Fruit fly (Drosophila melanogaster): ENCODE data around the gene Mcm6.
A peak's percentile ranks its signal among the peaks of the same experiment; 100 is the strongest.

Gene Mcm6

DNA sequence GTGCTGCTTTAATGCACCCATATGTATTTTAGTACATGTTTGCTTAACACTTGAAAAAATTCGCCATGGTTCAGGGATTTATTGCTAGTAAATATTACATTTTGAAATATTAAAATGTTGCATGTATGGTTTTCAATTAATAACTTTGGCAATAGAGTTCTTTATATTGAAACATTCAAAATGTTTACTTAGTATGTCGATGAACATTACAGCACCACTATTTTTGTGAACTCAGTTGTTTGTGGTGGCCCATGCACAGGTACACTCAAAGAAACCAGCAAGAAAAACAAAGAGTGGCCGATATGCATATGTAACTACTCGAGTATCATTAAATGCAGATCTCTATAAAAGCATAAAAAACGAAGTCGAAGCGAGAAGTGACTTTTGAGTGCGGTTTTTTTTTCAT is 27.8 kb downstream of the Mcm6 start (continued):
- TF ChIP-seq unpg (GFP tag; optimal IDR thresholded peaks at IDR 0.05) (peak; percentile 72), fd64A (GFP tag; optimal IDR thresholded peaks at IDR 0.05) (peak; percentile 1), CG10565 (GFP tag; optimal IDR thresholded peaks at IDR 0.05) (no peak), CG3726 (GFP tag; IDR thresholded peaks at IDR 0.05) (0 out of 3 replicates have a peak, but pooled peaks have one; percentile 61), Mes4 (GFP tag; optimal IDR thresholded peaks at IDR 0.05) (peak; percentile 58), run (tag; optimal IDR thresholded peaks at IDR 0.05) (peak; percentile 54), dati (GFP tag; IDR thresholded peaks at IDR 0.05) (0 out of 2 replicates have a peak, but pooled peaks have one; percentile 15), CG10366 (GFP tag; IDR thresholded peaks at IDR 0.05) (peak; percentile 65), nerfin-1 (tag; optimal IDR thresholded peaks at IDR 0.05) (peak; percentile 75), CG11247 (GFP tag; IDR thresholded peaks at IDR 0.05) (no peak), ato (GFP tag; IDR thresholded peaks at IDR 0.05; ENCODE audit: partially characterized antibody) (no peak), CG14965 (GFP tag; optimal IDR thresholded peaks at IDR 0.05; ENCODE audit: borderline replicate concordance) (no peak), amos (GFP tag; IDR thresholded peaks at IDR 0.05; ENCODE audit: partially characterized antibody) (no peak), odd (GFP tag; optimal IDR thresholded peaks at IDR 0.05) (peak; percentile 28), CG7556 (GFP tag; optimal IDR thresholded peaks at IDR 0.05) (peak; percentile 59), gce (GFP tag; IDR thresholded peaks at IDR 0.05) (0 out of 3 replicates have a peak, but pooled peaks have one; percentile 56), CG30020 (tag; optimal IDR thresholded peaks at IDR 0.05) (peak; percentile 6), ham (GFP tag; IDR thresholded peaks at IDR 0.05) (no peak), NK7.1 (GFP tag; optimal IDR thresholded peaks at IDR 0.05) (peak; percentile 35), Dp (GFP tag; optimal IDR thresholded peaks at IDR 0.05) (no peak), sisA (GFP tag; IDR thresholded peaks at IDR 0.05) (peak; percentile 77), ftz-f1 (GFP tag; optimal IDR thresholded peaks at IDR 0.05) (no peak), dpn (GFP tag; optimal IDR thresholded peaks at IDR 0.05) (peak; percentile 56 to 63), insv (GFP tag; optimal IDR thresholded peaks at IDR 0.05) (no peak), Trl (optimal IDR thresholded peaks at IDR 0.05) (no peak), Trl (GFP tag; optimal IDR thresholded peaks at IDR 0.05) (peak; percentile 37), CG15696 (tag; optimal IDR thresholded peaks at IDR 0.05) (peak; percentile 72), Doc3 (GFP tag; IDR thresholded peaks at IDR 0.05; ENCODE audit: partially characterized antibody) (no peak), B-H1 (GFP tag; IDR thresholded peaks at IDR 0.05) (0 out of 3 replicates have a peak, but pooled peaks have one; percentile 24), hkb (optimal IDR thresholded peaks at IDR 0.05) (no peak), hkb (GFP tag; IDR thresholded peaks at IDR 0.05) (peak; percentile 78), Ptx1 (GFP tag; IDR thresholded peaks at IDR 0.05) (peak; percentile 81), CG34422 (GFP tag; IDR thresholded peaks at IDR 0.05) (peak; percentile 35; the same call in 1 of the 3 replicates), CG3065 (GFP tag; optimal IDR thresholded peaks at IDR 0.05) (no peak), MTF-1 (GFP tag; optimal IDR thresholded peaks at IDR 0.05; ENCODE audit: borderline replicate concordance) (peak; percentile 29), ssp (GFP tag; IDR thresholded peaks at IDR 0.05) (peak; percentile 47; the same call in 1 of the 2 replicates), Dad (GFP tag; optimal IDR thresholded peaks at IDR 0.05) (peak; percentile 41), esg (GFP tag; conservative IDR thresholded peaks at IDR 0.05) (peak; percentile 73), salm (tag; optimal IDR thresholded peaks at IDR 0.05) (peak; percentile 41), CG12219 (GFP tag; optimal IDR thresholded peaks at IDR 0.05) (peak; percentile 66), Bteb2 (GFP tag; optimal IDR thresholded peaks at IDR 0.05) (no peak), D19B (GFP tag; optimal IDR thresholded peaks at IDR 0.05) (no peak), jigr1 (GFP tag; IDR thresholded peaks at IDR 0.05) (peak; percentile 51; the same call in 1 of the 3 replicates), Pdp1 (GFP tag; optimal IDR thresholded peaks at IDR 0.05) (peak; percentile 31 to 46), vvl (GFP tag; IDR thresholded peaks at IDR 0.05) (peak; percentile 73), gsb (GFP tag; IDR thresholded peaks at IDR 0.05) (no peak), row (GFP tag; IDR thresholded peaks at IDR 0.05) (peak; percentile 74), Optix (GFP tag; IDR thresholded peaks at IDR 0.05) (peak; percentile 60; the same call in 1 of the 3 replicates), crol (GFP tag; IDR thresholded peaks at IDR 0.05) (no peak), CG8089 (GFP tag; optimal IDR thresholded peaks at IDR 0.05) (peak; percentile 6), pzg (GFP tag; optimal IDR thresholded peaks at IDR 0.05) (no peak)
